Worm (Caenorhabditis elegans) whole organism, young adult: ENCODE results near the gene F14F7.4.

Experiments used
- B0019.2 ChIP-seq: fragments of 200-800 bp; sonication (Bioruptor generic); conservative IDR thresholded peaks from 2 replicates; pipeline ENCODE4 v1.3.6; 2022; ENCODE audit warnings: missing genetic modification reagents, missing genetic modification characterization, missing compliant biosample characterization
- B0336.3 ChIP-seq: fragments of 200-800 bp; sonication (Bioruptor generic); IDR thresholded peaks from 2 replicates; pipeline ENCODE4 v1.3.6; 2022; ENCODE audit warnings: missing genetic modification characterization, missing compliant biosample characterization
- F33H1.4 ChIP-seq: fragments of 200-800 bp; sonication (Bioruptor generic); IDR thresholded peaks from 2 replicates; pipeline ENCODE4 v1.3.6; 2022; ENCODE audit warnings: missing genetic modification reagents, missing genetic modification characterization, missing compliant biosample characterization
- F37B4.10 ChIP-seq: fragments of 200-800 bp; sonication (Bioruptor generic); IDR thresholded peaks from 2 replicates; pipeline ENCODE4 v1.3.6; 2022; ENCODE audit warnings: missing genetic modification characterization, missing compliant biosample characterization
- F55B11.4 ChIP-seq: sonication (generic microtip); optimal IDR thresholded peaks from 2 replicates; lab custom pipeline; 2016; ENCODE audit warnings: missing compliant biosample characterization, missing genetic modification characterization, borderline replicate concordance; ENCODE audit not compliant: insufficient read depth
- K12H6.12 ChIP-seq: fragments of 200-800 bp; sonication (Bioruptor generic); optimal IDR thresholded peaks from 2 replicates; lab custom pipeline; 2018; ENCODE audit warnings: mild to moderate bottlenecking, missing genetic modification characterization, missing compliant biosample characterization
- T07F8.4 ChIP-seq: sonication (generic microtip); optimal IDR thresholded peaks from 2 replicates; lab custom pipeline; 2016; ENCODE audit warnings: mild to moderate bottlenecking, missing genetic modification characterization, moderate library complexity, missing compliant biosample characterization
- ZK185.1 ChIP-seq: sonication (generic microtip); optimal IDR thresholded peaks from 2 replicates; lab custom pipeline; 2016; ENCODE audit warnings: mild to moderate bottlenecking, missing genetic modification characterization, missing compliant biosample characterization; ENCODE audit not compliant: poor library complexity, severe bottlenecking
- akir-1 ChIP-seq: fragments of 200-800 bp; sonication (Bioruptor generic); optimal IDR thresholded peaks from 2 replicates; lab custom pipeline; 2018; ENCODE audit warnings: mild to moderate bottlenecking, missing genetic modification characterization, moderate library complexity, missing compliant biosample characterization
- athp-1 ChIP-seq: sonication (generic microtip); optimal IDR thresholded peaks from 2 replicates; lab custom pipeline; 2017; ENCODE audit warnings: mild to moderate bottlenecking, missing genetic modification characterization, missing compliant biosample characterization
- attf-3 ChIP-seq: fragments of 200-800 bp; sonication (Bioruptor generic); conservative IDR thresholded peaks from 2 replicates; pipeline ENCODE4 v1.3.6; 2022; ENCODE audit warnings: missing genetic modification reagents, missing genetic modification characterization, missing compliant biosample characterization
- attf-5 ChIP-seq: fragments of 200-800 bp; sonication (Bioruptor generic); optimal IDR thresholded peaks from 2 replicates; lab custom pipeline; 2018; ENCODE audit warnings: mild to moderate bottlenecking, missing genetic modification characterization, missing compliant biosample characterization
- attf-6 ChIP-seq: fragments of 200-800 bp; sonication (Bioruptor generic); IDR thresholded peaks from 2 replicates; pipeline ENCODE4 v1.3.6; 2022; ENCODE audit warnings: missing genetic modification reagents, missing genetic modification characterization, missing compliant biosample characterization
- cebp-2 ChIP-seq: fragments of 200-800 bp; sonication (Bioruptor generic); IDR thresholded peaks from 2 replicates; pipeline ENCODE4 v1.3.6; 2022; ENCODE audit warnings: missing genetic modification characterization, missing compliant biosample characterization
- ceh-58 ChIP-seq: fragments of 200-800 bp; sonication (Bioruptor generic); IDR thresholded peaks from 2 replicates; pipeline ENCODE4 v1.3.6; 2022; ENCODE audit warnings: missing genetic modification characterization, missing compliant biosample characterization
- ceh-79 ChIP-seq: sonication (generic microtip); optimal IDR thresholded peaks from 2 replicates; lab custom pipeline; 2017; ENCODE audit warnings: mild to moderate bottlenecking, missing genetic modification characterization, missing compliant biosample characterization
- ceh-91 ChIP-seq: fragments of 200-800 bp; sonication (Bioruptor generic); IDR thresholded peaks from 2 replicates; pipeline ENCODE4 v1.3.6; 2022; ENCODE audit warnings: missing genetic modification reagents, missing genetic modification characterization, missing compliant biosample characterization
- chd-7 ChIP-seq: sonication (generic microtip); optimal IDR thresholded peaks from 2 replicates; lab custom pipeline; 2016; ENCODE audit warnings: mild to moderate bottlenecking, missing genetic modification characterization, moderate library complexity, missing compliant biosample characterization
- die-1 ChIP-seq: sonication (generic microtip); optimal IDR thresholded peaks from 2 replicates; lab custom pipeline; 2016; ENCODE audit warnings: missing genotype, mild to moderate bottlenecking, missing genetic modification characterization, missing compliant biosample characterization
- dox-1 ChIP-seq: fragments of 200-800 bp; sonication (Bioruptor generic); IDR thresholded peaks from 2 replicates; pipeline ENCODE4 v1.3.6; 2022; ENCODE audit warnings: missing genetic modification reagents, missing genetic modification characterization, missing compliant biosample characterization
- efl-1 ChIP-seq: fragments of 150-350 bp; optimal IDR thresholded peaks from 2 replicates; lab custom pipeline; 2014; ENCODE audit warnings: missing biosample characterization, missing genetic modification reagents, missing genetic modification characterization
- ekl-4 ChIP-seq: fragments of 200-800 bp; sonication (Bioruptor generic); IDR thresholded peaks from 2 replicates; pipeline ENCODE4 v1.3.6; 2022; ENCODE audit warnings: missing genetic modification reagents, missing genetic modification characterization, missing compliant biosample characterization
- hsf-1 ChIP-seq: fragments of 200-800 bp; sonication (Bioruptor generic); IDR thresholded peaks from 2 replicates; pipeline ENCODE4 v1.3.6; 2022; ENCODE audit warnings: missing genetic modification reagents, missing genetic modification characterization, missing compliant biosample characterization
- let-526 ChIP-seq: fragments of 200-800 bp; sonication (Bioruptor generic); IDR thresholded peaks from 2 replicates; pipeline ENCODE4 v1.3.6; 2022; ENCODE audit warnings: missing genetic modification reagents, missing genetic modification characterization, missing compliant biosample characterization
- lin-35 ChIP-seq, 3 experiments: fragments of 150-350 bp in 2 of 3; sonication (generic microtip) in 1 of 3; optimal IDR thresholded peaks; 2 replicates each; lab custom pipeline; 2014 to 2018; ENCODE audit warnings: missing biosample characterization in 3 of 3, missing genetic modification characterization in 3 of 3, missing genetic modification reagents in 3 of 3
- lin-40 ChIP-seq: sonication (generic microtip); optimal IDR thresholded peaks from 2 replicates; lab custom pipeline; 2016; ENCODE audit warnings: missing genetic modification characterization, mild to moderate bottlenecking, missing compliant biosample characterization, missing genotype, missing genetic modification reagents
- lin-54 ChIP-seq: fragments of 200-800 bp; sonication (Bioruptor generic); optimal IDR thresholded peaks from 2 replicates; lab custom pipeline; 2018; ENCODE audit warnings: mild to moderate bottlenecking, missing genetic modification characterization, missing compliant biosample characterization
- lsl-1 ChIP-seq: fragments of 200-800 bp; sonication (Bioruptor generic); optimal IDR thresholded peaks from 2 replicates; lab custom pipeline; 2018; ENCODE audit warnings: mild to moderate bottlenecking, missing genetic modification characterization, moderate library complexity, missing compliant biosample characterization
- lsy-27 ChIP-seq: sonication (generic microtip); optimal IDR thresholded peaks from 2 replicates; lab custom pipeline; 2017; ENCODE audit warnings: missing genetic modification characterization, mild to moderate bottlenecking, missing compliant biosample characterization, antibody characterized with exemption, missing genotype, borderline replicate concordance; ENCODE audit not compliant: insufficient read depth
- madf-10 ChIP-seq: sonication (generic microtip); optimal IDR thresholded peaks from 2 replicates; lab custom pipeline; 2016; ENCODE audit warnings: mild to moderate bottlenecking, missing genetic modification characterization, missing compliant biosample characterization
- madf-3 ChIP-seq: fragments of 200-800 bp; sonication (Bioruptor generic); IDR thresholded peaks from 2 replicates; pipeline ENCODE4 v1.3.6; 2022; ENCODE audit warnings: missing genetic modification reagents, missing genetic modification characterization, missing compliant biosample characterization
- mel-28 ChIP-seq: sonication (generic microtip); optimal IDR thresholded peaks from 2 replicates; lab custom pipeline; 2016; ENCODE audit warnings: borderline replicate concordance, mild to moderate bottlenecking, missing genetic modification characterization, missing compliant biosample characterization
- nfyb-1 ChIP-seq: fragments of 200-800 bp; sonication (Bioruptor generic); IDR thresholded peaks from 2 replicates; pipeline ENCODE4 v1.3.6; 2022; ENCODE audit warnings: missing genetic modification reagents, missing genetic modification characterization, missing compliant biosample characterization
- nhr-179 ChIP-seq: sonication (generic microtip); optimal IDR thresholded peaks from 2 replicates; lab custom pipeline; 2016; ENCODE audit warnings: mild to moderate bottlenecking, missing genetic modification characterization, missing compliant biosample characterization
- nhr-80 ChIP-seq: sonication (generic microtip); optimal IDR thresholded peaks from 2 replicates; lab custom pipeline; 2016; ENCODE audit warnings: missing genetic modification characterization, missing compliant biosample characterization
- pha-4 ChIP-seq: fragments of 150-350 bp; sonication (generic microtip); optimal IDR thresholded peaks from 2 replicates; lab custom pipeline; 2014; ENCODE audit warnings: missing biosample characterization, missing genetic modification reagents, missing genetic modification characterization
- rcor-1 ChIP-seq: fragments of 200-800 bp; sonication (Bioruptor generic); IDR thresholded peaks from 2 replicates; pipeline ENCODE4 v1.3.6; 2022; ENCODE audit warnings: missing genetic modification reagents, missing genetic modification characterization, missing compliant biosample characterization
- sdz-38 ChIP-seq: sonication (generic microtip); optimal IDR thresholded peaks from 2 replicates; lab custom pipeline; 2016; ENCODE audit warnings: missing genotype, missing genetic modification characterization, missing compliant biosample characterization
- snpc-1.1 ChIP-seq: sonication (generic microtip); optimal IDR thresholded peaks from 2 replicates; lab custom pipeline; 2017; ENCODE audit warnings: missing genetic modification characterization, mild to moderate bottlenecking, missing compliant biosample characterization, antibody characterized with exemption, moderate library complexity, missing genotype, missing genetic modification reagents; ENCODE audit not compliant: insufficient read depth
- snpc-1.3 ChIP-seq: sonication (generic microtip); optimal IDR thresholded peaks from 2 replicates; lab custom pipeline; 2017; ENCODE audit warnings: missing genetic modification characterization, mild to moderate bottlenecking, missing compliant biosample characterization, antibody characterized with exemption, moderate library complexity, missing genotype, missing genetic modification reagents; ENCODE audit not compliant: insufficient read depth
- snpc-3.4 ChIP-seq: sonication (generic microtip); optimal IDR thresholded peaks from 2 replicates; lab custom pipeline; 2017; ENCODE audit warnings: missing genetic modification characterization, mild to moderate bottlenecking, missing compliant biosample characterization, antibody characterized with exemption, moderate library complexity, missing genotype, missing genetic modification reagents
- somi-1 ChIP-seq: fragments of 200-800 bp; sonication (Bioruptor generic); optimal IDR thresholded peaks from 2 replicates; lab custom pipeline; 2018; ENCODE audit warnings: mild to moderate bottlenecking, missing genetic modification characterization, missing compliant biosample characterization
- tbp1 ChIP-seq: fragments of 200-800 bp; sonication (Bioruptor generic); optimal IDR thresholded peaks from 2 replicates; lab custom pipeline; 2018; ENCODE audit warnings: mild to moderate bottlenecking, missing genetic modification characterization, missing compliant biosample characterization
- unc-130 ChIP-seq: sonication (generic microtip); optimal IDR thresholded peaks from 2 replicates; lab custom pipeline; 2016; ENCODE audit warnings: missing genetic modification reagents, missing genetic modification characterization, missing compliant biosample characterization
- unc-62 ChIP-seq: fragments of 150-350 bp; optimal IDR thresholded peaks from 2 replicates; lab custom pipeline; 2014; ENCODE audit warnings: missing biosample characterization, missing genetic modification reagents, missing genetic modification characterization
- xnd-1 ChIP-seq: sonication (generic microtip); optimal IDR thresholded peaks from 2 replicates; lab custom pipeline; 2016; ENCODE audit warnings: missing genotype, missing genetic modification reagents, missing genetic modification characterization, missing compliant biosample characterization
- zfh-2 ChIP-seq: fragments of 200-800 bp; sonication (Bioruptor generic); conservative IDR thresholded peaks from 2 replicates; pipeline ENCODE4 v1.3.6; 2022; ENCODE audit warnings: missing genetic modification reagents, missing genetic modification characterization, missing compliant biosample characterization

F14F7.4 gene

DNA sequence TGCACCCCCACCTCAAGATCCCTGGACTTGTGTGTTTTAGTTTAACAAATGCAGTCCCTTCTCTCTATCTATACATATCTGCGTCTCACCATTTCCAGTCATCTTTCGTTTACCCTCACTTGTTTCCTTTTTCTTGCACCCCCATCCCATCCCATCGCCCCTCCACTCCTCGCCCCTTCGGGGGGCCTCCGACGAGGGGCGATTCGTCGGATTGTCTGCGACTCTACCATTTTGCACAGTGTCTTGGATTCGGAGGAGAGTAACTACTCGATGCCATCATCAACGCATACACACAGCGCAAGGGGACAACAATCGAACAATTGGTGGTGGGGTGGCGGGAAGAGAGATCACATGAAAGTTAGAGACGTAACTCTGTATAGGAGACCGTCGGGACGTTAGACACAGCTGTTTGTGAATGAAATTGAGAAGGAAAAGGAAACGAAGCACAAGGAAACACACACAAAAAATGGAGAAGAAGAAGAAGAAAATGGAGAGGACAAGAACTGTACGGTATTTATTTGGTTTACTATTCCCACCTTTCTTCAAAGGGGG is 33.0 kb upstream of the F14F7.4 start (continued):
- TF ChIP-seq cebp-2 (GFP tag; lab: Robert Waterston, UW) (0 out of 2 replicates have a peak, but pooled peaks have one; percentile 39), nfyb-1 (GFP tag; lab: Robert Waterston, UW) (peak; percentile 78), F33H1.4 (no peak), unc-62 (GFP tag; lab: Kevin White, UChicago) (no peak), F37B4.10 (GFP tag; lab: Robert Waterston, UW) (no peak), attf-5 (GFP tag; lab: Kevin White, UChicago) (peak; percentile 80), efl-1 (GFP tag; lab: Kevin White, UChicago) (no peak), snpc-3.4 (tag; lab: Kevin White, UChicago) (peak; percentile 61), attf-3 (no peak), unc-130 (GFP tag; lab: Kevin White, UChicago) (no peak), nhr-80 (tag; lab: Kevin White, UChicago) (peak; percentile 16), mel-28 (tag; lab: Kevin White, UChicago) (peak; percentile 30), B0019.2 (GFP tag; lab: Robert Waterston, UW) (no peak), chd-7 (tag; lab: Kevin White, UChicago) (peak; percentile 81), xnd-1 (tag; lab: Kevin White, UChicago) (no peak), ceh-58 (GFP tag; lab: Robert Waterston, UW) (no peak), die-1 (tag; lab: Kevin White, UChicago) (peak; percentile 56), dox-1 (GFP tag; lab: Robert Waterston, UW) (peak; percentile 56), snpc-1.3 (tag; lab: Kevin White, UChicago) (no peak), lin-40 (tag; lab: Kevin White, UChicago) (peak; percentile 90), ceh-79 (tag; lab: Kevin White, UChicago) (peak; percentile 14), T07F8.4 (peak; percentile 4), snpc-1.1 (tag; lab: Kevin White, UChicago) (peak; percentile 10), ZK185.1 (tag; lab: Kevin White, UChicago) (peak; percentile 30), tbp1 (peak; percentile 39), madf-3 (GFP tag; lab: Robert Waterston, UW) (peak; percentile 79), lin-54 (GFP tag; lab: Kevin White, UChicago) (peak; percentile 19), zfh-2 (GFP tag; lab: Robert Waterston, UW) (peak; percentile 95), lsl-1 (GFP tag; lab: Kevin White, UChicago) (no peak), F55B11.4 (tag; lab: Kevin White, UChicago) (no peak), ekl-4 (GFP tag; lab: Robert Waterston, UW) (peak; percentile 52; the same call in 1 of the 2 replicates), nhr-179 (tag; lab: Kevin White, UChicago) (no peak), K12H6.12 (tag; lab: Kevin White, UChicago) (peak; percentile 96), attf-6 (GFP tag; lab: Robert Waterston, UW) (no peak), B0336.3 (GFP tag; lab: Robert Waterston, UW) (peak; percentile 77), akir-1 (GFP tag; lab: Kevin White, UChicago) (peak; percentile 62), madf-10 (tag; lab: Kevin White, UChicago) (peak; percentile 59), sdz-38 (tag; lab: Kevin White, UChicago) (no peak), hsf-1 (peak; percentile 54; the same call in 1 of the 2 replicates), lsy-27 (tag; lab: Kevin White, UChicago) (no peak), ceh-91 (GFP tag; lab: Robert Waterston, UW) (no peak), pha-4 (peak; percentile 22), let-526 (GFP tag; lab: Robert Waterston, UW) (0 out of 2 replicates have a peak, but pooled peaks have one; percentile 58), rcor-1 (peak; percentile 84), somi-1 (GFP tag; lab: Kevin White, UChicago) (peak; percentile 82), athp-1 (tag; lab: Kevin White, UChicago) (peak; percentile 9), lin-35 (GFP tag; optimal IDR thresholded peaks at IDR 0.05; lab: Kevin White, UChicago) (peak in 1 of 3 experiments; percentile 70)
